Fruit fly (Drosophila melanogaster) whole organism, adult: ENCODE results near the gene CG14903.

Experiments
- CG11617 ChIP-seq: fragments of 200-800 bp; sonication (Bioruptor generic); optimal IDR thresholded peaks from 2 replicates; lab custom pipeline; 2017; ENCODE audit warnings: mild to moderate bottlenecking, missing biosample characterization, missing genetic modification reagents, missing genetic modification characterization
- CG7101 ChIP-seq: fragments of 200-800 bp; sonication (Bioruptor generic); optimal IDR thresholded peaks from 2 replicates; lab custom pipeline; 2018; ENCODE audit warnings: missing biosample characterization, mild to moderate bottlenecking, missing genetic modification characterization, moderate library complexity
- Crg-1 ChIP-seq: fragments of 200-800 bp; sonication (Bioruptor generic); optimal IDR thresholded peaks from 2 replicates; lab custom pipeline; 2016; ENCODE audit warnings: missing biosample characterization, missing genetic modification characterization
- Hr96 ChIP-seq: fragments of 200-800 bp; sonication (Bioruptor generic); optimal IDR thresholded peaks from 2 replicates; lab custom pipeline; 2016; ENCODE audit warnings: missing biosample characterization, missing genetic modification characterization
- bab1 ChIP-seq: fragments of 200-800 bp; sonication (Bioruptor generic); optimal IDR thresholded peaks from 3 replicates; lab custom pipeline; 2019; ENCODE audit warnings: missing biosample characterization, mild to moderate bottlenecking, missing genetic modification characterization, moderate library complexity
- cic ChIP-seq: fragments of 200-800 bp; sonication (Bioruptor generic); optimal IDR thresholded peaks from 2 replicates; lab custom pipeline; 2017; ENCODE audit warnings: missing biosample characterization, mild to moderate bottlenecking, missing genetic modification characterization, moderate library complexity
- cnc ChIP-seq, 2 experiments: fragments of >200 bp; optimal IDR thresholded peaks; 2 replicates each; lab custom pipeline; 2017
- ovo ChIP-seq: fragments of 200-800 bp; sonication (Bioruptor generic); optimal IDR thresholded peaks from 2 replicates; lab custom pipeline; 2016; ENCODE audit warnings: missing biosample characterization, missing genetic modification characterization
- pad ChIP-seq: fragments of 200-800 bp; sonication (Bioruptor generic); optimal IDR thresholded peaks from 3 replicates; lab custom pipeline; 2017; ENCODE audit warnings: missing biosample characterization, missing genetic modification characterization, mild to moderate bottlenecking, moderate library complexity, missing genetic modification reagents
- tj ChIP-seq: fragments of 200-800 bp; sonication (Bioruptor generic); optimal IDR thresholded peaks from 3 replicates; lab custom pipeline; 2017; ENCODE audit warnings: missing biosample characterization, mild to moderate bottlenecking, missing genetic modification characterization, moderate library complexity

dm6 chr3R:16571215-16571614, 2.3 kb downstream of the CG14903 start, which contains the start of gene CG14891:
- TF ChIP-seq Crg-1 (GFP tag; lab: Kevin White, UChicago) (no peak), Hr96 (GFP tag; lab: Kevin White, UChicago) (no peak), bab1 (no peak), cic (GFP tag; lab: Kevin White, UChicago) (no peak), tj (GFP tag; lab: Kevin White, UChicago) (no peak), cnc (optimal IDR thresholded peaks at IDR 0.05; lab: Kevin White, UChicago) (no peak), CG11617 (GFP tag; lab: Kevin White, UChicago) (no peak), CG7101 (tag; lab: Kevin White, UChicago) (no peak), pad (GFP tag; lab: Kevin White, UChicago) (no peak), ovo (GFP tag; lab: Kevin White, UChicago) (no peak)
